Fruit fly (Drosophila melanogaster) whole organism, pupa: ENCODE results near the gene mnb.
A peak's percentile ranks its signal among the peaks of the same experiment; 100 is the strongest.

ENCODE experiments used
- CG12605 ChIP-seq: fragments of 200-800 bp; sonication (Bioruptor generic); IDR thresholded peaks from 2 replicates; pipeline ENCODE4 v1.3.6; 2022; ENCODE audit warnings: missing biosample characterization, missing genetic modification characterization
- CG4496 ChIP-seq: fragments of 200-800 bp; sonication (Bioruptor generic); IDR thresholded peaks from 3 replicates; pipeline ENCODE4 v1.3.6; 2022; ENCODE audit warnings: missing biosample characterization, missing genetic modification characterization

dm6 chrX:17910606-17910940, 23.6 kb upstream of the mnb start:
- TF ChIP-seq CG4496 (GFP tag; lab: Robert Waterston, UW): 0 out of 3 replicates have a peak, but pooled peaks have one; percentile 27
- TF ChIP-seq CG12605: no peak
